Fruit fly (Drosophila melanogaster) whole organism, pupa: ENCODE measurements around the gene CG2617.

ENCODE experiments used
- CG10348 ChIP-seq: fragments of 200-800 bp; sonication (Bioruptor generic); IDR thresholded peaks from 2 replicates; pipeline ENCODE4 v1.3.6; 2022; ENCODE audit warnings: missing biosample characterization, missing genetic modification characterization
- CG12605 ChIP-seq: fragments of 200-800 bp; sonication (Bioruptor generic); IDR thresholded peaks from 2 replicates; pipeline ENCODE4 v1.3.6; 2022; ENCODE audit warnings: missing biosample characterization, missing genetic modification characterization
- CG13204 ChIP-seq: fragments of 200-800 bp; sonication (Bioruptor generic); optimal IDR thresholded peaks from 2 replicates; lab custom pipeline; 2018; ENCODE audit warnings: missing biosample characterization, mild to moderate bottlenecking, missing genetic modification characterization, moderate library complexity
- CG14655 ChIP-seq: fragments of 200-800 bp; sonication (Bioruptor generic); optimal IDR thresholded peaks from 3 replicates; lab custom pipeline; 2017; ENCODE audit warnings: mild to moderate bottlenecking, missing biosample characterization, missing genetic modification reagents, missing genetic modification characterization
- CG15710 ChIP-seq: fragments of 200-800 bp; sonication (Bioruptor generic); optimal IDR thresholded peaks from 2 replicates; lab custom pipeline; 2018; ENCODE audit warnings: missing biosample characterization, mild to moderate bottlenecking, missing genetic modification characterization, moderate library complexity
- CG17806 ChIP-seq: fragments of 200-800 bp; sonication (Bioruptor generic); optimal IDR thresholded peaks from 2 replicates; lab custom pipeline; 2018; ENCODE audit warnings: missing biosample characterization, mild to moderate bottlenecking, missing genetic modification characterization, moderate library complexity
- CG32121 ChIP-seq: fragments of 200-800 bp; sonication (Bioruptor generic); IDR thresholded peaks from 2 replicates; pipeline ENCODE4 v1.3.6; 2022; ENCODE audit warnings: missing biosample characterization, missing genetic modification characterization
- CG34367 ChIP-seq: fragments of 200-800 bp; sonication (Bioruptor generic); optimal IDR thresholded peaks from 2 replicates; lab custom pipeline; 2018; ENCODE audit warnings: missing biosample characterization, mild to moderate bottlenecking, missing genetic modification characterization
- CG4496 ChIP-seq: fragments of 200-800 bp; sonication (Bioruptor generic); IDR thresholded peaks from 3 replicates; pipeline ENCODE4 v1.3.6; 2022; ENCODE audit warnings: missing biosample characterization, missing genetic modification characterization
- CG8159 ChIP-seq: fragments of 200-800 bp; sonication (Bioruptor generic); optimal IDR thresholded peaks from 3 replicates; lab custom pipeline; 2018; ENCODE audit warnings: missing biosample characterization, mild to moderate bottlenecking, missing genetic modification characterization, moderate library complexity
- CG8301 ChIP-seq: fragments of 200-800 bp; sonication (Bioruptor generic); optimal IDR thresholded peaks from 2 replicates; lab custom pipeline; 2018; ENCODE audit warnings: missing biosample characterization, mild to moderate bottlenecking, missing genetic modification characterization
- CG9948 ChIP-seq: fragments of 200-800 bp; sonication (Bioruptor generic); optimal IDR thresholded peaks from 2 replicates; lab custom pipeline; 2018; ENCODE audit warnings: missing biosample characterization, mild to moderate bottlenecking, missing genetic modification characterization, moderate library complexity
- D1 ChIP-seq: fragments of 200-800 bp; sonication (Bioruptor generic); optimal IDR thresholded peaks from 2 replicates; lab custom pipeline; 2018; ENCODE audit warnings: missing biosample characterization, mild to moderate bottlenecking, missing genetic modification characterization, moderate library complexity
- EcR ChIP-seq: fragments of 200-800 bp; sonication (Bioruptor generic); optimal IDR thresholded peaks from 3 replicates; lab custom pipeline; 2019; ENCODE audit warnings: missing biosample characterization, missing genetic modification characterization, mild to moderate bottlenecking, moderate library complexity, missing genetic modification reagents
- Ets98B ChIP-seq: fragments of 200-800 bp; sonication (Bioruptor generic); IDR thresholded peaks from 2 replicates; pipeline ENCODE4 v1.3.6; 2022; ENCODE audit warnings: missing biosample characterization, missing genetic modification characterization
- Pif1A ChIP-seq: fragments of 200-800 bp; sonication (Bioruptor generic); optimal IDR thresholded peaks from 3 replicates; lab custom pipeline; 2016; ENCODE audit warnings: missing biosample characterization, missing genetic modification characterization
- Pif1B ChIP-seq: fragments of 200-800 bp; sonication (Bioruptor generic); optimal IDR thresholded peaks from 3 replicates; lab custom pipeline; 2016; ENCODE audit warnings: missing biosample characterization, missing genetic modification characterization
- Snoo ChIP-seq: fragments of 200-800 bp; sonication (Bioruptor generic); optimal IDR thresholded peaks from 3 replicates; lab custom pipeline; 2017; ENCODE audit warnings: missing biosample characterization, mild to moderate bottlenecking, missing genetic modification characterization, inconsistent platforms
- fd96Ca ChIP-seq: fragments of 200-800 bp; sonication (Bioruptor generic); IDR thresholded peaks from 3 replicates; pipeline ENCODE4 v1.3.6; 2022; ENCODE audit warnings: missing biosample characterization, missing genetic modification characterization
- gl ChIP-seq: fragments of 200-800 bp; sonication (Bioruptor generic); optimal IDR thresholded peaks from 2 replicates; lab custom pipeline; 2018; ENCODE audit warnings: missing biosample characterization, mild to moderate bottlenecking, missing genetic modification characterization
- rn ChIP-seq: fragments of 200-800 bp; sonication (Bioruptor generic); IDR thresholded peaks from 2 replicates; pipeline ENCODE4 v1.3.6; 2022; ENCODE audit warnings: missing biosample characterization, missing genetic modification characterization

CG2617 gene

dm6 chr2L:20664428-20664827 is 17.7 kb upstream of the CG2617 start:
- no peak for TF ChIP-seq CG4496 (GFP tag; lab: Robert Waterston, UW)
- no peak for TF ChIP-seq Pif1A (GFP tag; lab: Kevin White, UChicago)
- no peak for TF ChIP-seq CG34367 (tag; lab: Kevin White, UChicago)
- TF ChIP-seq EcR, result no peak
- no peak for TF ChIP-seq CG10348 (GFP tag; lab: Robert Waterston, UW)
- TF ChIP-seq CG8301 (tag; lab: Kevin White, UChicago), result no peak
- no peak for TF ChIP-seq rn (GFP tag; lab: Robert Waterston, UW)
- no peak for TF ChIP-seq CG32121 (GFP tag; lab: Robert Waterston, UW)
- no peak for TF ChIP-seq D1
- no peak for TF ChIP-seq gl
- no peak for TF ChIP-seq CG14655
- no peak for TF ChIP-seq CG13204 (GFP tag; lab: Kevin White, UChicago)
- TF ChIP-seq Snoo, result no peak

dm6 chr2L:20671212-20671611 is 11.0 kb upstream of the CG2617 start:
- TF ChIP-seq CG4496 (GFP tag; lab: Robert Waterston, UW), result no peak
- TF ChIP-seq Ets98B, result 0 out of 2 replicates have a peak, but pooled peaks have one; percentile 15
- TF ChIP-seq, all 21 proteins: peak for 1

dm6 chr2L:20673737-20674461 is 8.3 kb upstream of the CG2617 start:
- TF ChIP-seq CG9948 (tag; lab: Kevin White, UChicago), result no peak
- peak; percentile 17 for TF ChIP-seq EcR
- TF ChIP-seq CG4496 (GFP tag; lab: Robert Waterston, UW), result no peak
- no peak for TF ChIP-seq CG10348 (GFP tag; lab: Robert Waterston, UW)
- 0 out of 2 replicates have a peak, but pooled peaks have one; percentile 24 for TF ChIP-seq CG32121 (GFP tag; lab: Robert Waterston, UW)

dm6 chr2L:20674718-20675117 is 7.5 kb upstream of the CG2617 start:
- no peak for TF ChIP-seq CG17806 (tag; lab: Kevin White, UChicago)
- TF ChIP-seq EcR, result no peak
- TF ChIP-seq CG34367 (tag; lab: Kevin White, UChicago), result no peak
- TF ChIP-seq CG12605, result no peak
- no peak for TF ChIP-seq Snoo
- no peak for TF ChIP-seq CG10348 (GFP tag; lab: Robert Waterston, UW)
- no peak for TF ChIP-seq Pif1A (GFP tag; lab: Kevin White, UChicago)
- TF ChIP-seq rn (GFP tag; lab: Robert Waterston, UW), result no peak
- no peak for TF ChIP-seq Pif1B (GFP tag; lab: Kevin White, UChicago)
- TF ChIP-seq CG4496 (GFP tag; lab: Robert Waterston, UW), result no peak
- TF ChIP-seq CG14655, result no peak
- TF ChIP-seq CG15710 (tag; lab: Kevin White, UChicago), result no peak
- no peak for TF ChIP-seq CG8159 (tag; lab: Kevin White, UChicago)

dm6 chr2L:20675875-20676274 is 6.3 kb upstream of the CG2617 start, which contains the start of the genes CG31678 and IKKepsilon:
TSS of gene CG31678 (minus strand) at chr2L:20675941.
TSS of gene IKKepsilon (plus strand) at chr2L:20676045.
- TF ChIP-seq CG17806 (tag; lab: Kevin White, UChicago), result peak; percentile 39
- TF ChIP-seq EcR, result peak; percentile 30
- TF ChIP-seq CG12605, result peak; percentile 29; the same call in 1 of the 2 replicates
- peak; percentile 29 for TF ChIP-seq CG9948 (tag; lab: Kevin White, UChicago)
- TF ChIP-seq Pif1B (GFP tag; lab: Kevin White, UChicago), result no peak
- no peak for TF ChIP-seq CG10348 (GFP tag; lab: Robert Waterston, UW)
- TF ChIP-seq CG13204 (GFP tag; lab: Kevin White, UChicago), result no peak
- no peak for TF ChIP-seq gl
- TF ChIP-seq CG14655, result no peak
- peak; percentile 43 for TF ChIP-seq CG8159 (tag; lab: Kevin White, UChicago)
- TF ChIP-seq rn (GFP tag; lab: Robert Waterston, UW), result 0 out of 2 replicates have a peak, but pooled peaks have one; percentile 10
- peak; percentile 44; the same call in 1 of the 3 replicates for TF ChIP-seq CG4496 (GFP tag; lab: Robert Waterston, UW)
- TF ChIP-seq D1, result no peak
- TF ChIP-seq Snoo, result peak; percentile 45
- peak; percentile 59 for TF ChIP-seq Ets98B
- peak; percentile 25 for TF ChIP-seq CG8301 (tag; lab: Kevin White, UChicago)
- TF ChIP-seq CG15710 (tag; lab: Kevin White, UChicago), result peak; percentile 46
- peak; percentile 28 for TF ChIP-seq CG34367 (tag; lab: Kevin White, UChicago)
- TF ChIP-seq Pif1A (GFP tag; lab: Kevin White, UChicago), result no peak
- 0 out of 2 replicates have a peak, but pooled peaks have one; percentile 26 for TF ChIP-seq CG32121 (GFP tag; lab: Robert Waterston, UW)
- TF ChIP-seq fd96Ca (GFP tag; lab: Robert Waterston, UW), result no peak

- TF ChIP-seq CG9948 (tag; lab: Kevin White, UChicago) (no peak), CG12605 (peak; percentile 52; the same call in 1 of the 2 replicates), rn (GFP tag; lab: Robert Waterston, UW) (no peak), Pif1A (GFP tag; lab: Kevin White, UChicago) (no peak), D1 (no peak), CG10348 (GFP tag; lab: Robert Waterston, UW) (no peak), Snoo (no peak), CG8301 (tag; lab: Kevin White, UChicago) (peak; percentile 22), CG13204 (GFP tag; lab: Kevin White, UChicago) (no peak), gl (no peak), EcR (no peak), CG17806 (tag; lab: Kevin White, UChicago) (no peak), CG14655 (no peak), CG15710 (tag; lab: Kevin White, UChicago) (peak; percentile 63), Pif1B (GFP tag; lab: Kevin White, UChicago) (peak; percentile 73), CG34367 (tag; lab: Kevin White, UChicago) (peak; percentile 35), CG8159 (tag; lab: Kevin White, UChicago) (no peak), CG4496 (GFP tag; lab: Robert Waterston, UW) (0 out of 3 replicates have a peak, but pooled peaks have one; percentile 62), fd96Ca (GFP tag; lab: Robert Waterston, UW) (no peak), Ets98B (0 out of 2 replicates have a peak, but pooled peaks have one; percentile 13), CG32121 (GFP tag; lab: Robert Waterston, UW) (0 out of 2 replicates have a peak, but pooled peaks have one; percentile 12)
Observed at dm6 chr2L:20681648-20682098, 495 bp upstream of the CG2617 start, which contains the start of gene Cen. TSS of gene Cen (minus strand) at chr2L:20681846.
